Worm (Caenorhabditis elegans): ENCODE data around the gene let-70.

- no peak for TF ChIP-seq lsy-2 (tag; optimal IDR thresholded peaks at IDR 0.05)
- peak in 1 of 2 experiments; percentile 92 for TF ChIP-seq unc-62 (GFP tag; optimal IDR thresholded peaks at IDR 0.05 in 1 of 2)
- no peak for TF ChIP-seq unc-62 (tag; optimal IDR thresholded peaks at IDR 0.05)
- no peak for TF ChIP-seq lin-13 (GFP tag; optimal IDR thresholded peaks at IDR 0.05)
- TF ChIP-seq mep-1 (tag; optimal IDR thresholded peaks at IDR 0.05) = no peak
- TF ChIP-seq nhr-41 (GFP tag; IDR thresholded peaks at IDR 0.05) = no peak
These were observed 32.2 kb downstream of the let-70 start, which contains the start of gene F36H1.3 for ce11 chrIV:11049806-11050205.

Data from whole organism, L4 larva.